Fruit fly (Drosophila melanogaster): ENCODE measurements around the gene ush.

Gene ush

dm6 chr2L:512028-512427 is 36.0 kb downstream of the ush start (continued):
- TF ChIP-seq CG7987 (GFP tag; optimal IDR thresholded peaks at IDR 0.05): no peak
- TF ChIP-seq CG1647 (GFP tag; optimal IDR thresholded peaks at IDR 0.05): no peak
- TF ChIP-seq YL-1 (GFP tag; optimal IDR thresholded peaks at IDR 0.05): no peak
- peak; percentile 75 for TF ChIP-seq row (GFP tag; IDR thresholded peaks at IDR 0.05)
- TF ChIP-seq Ptx1 (GFP tag; IDR thresholded peaks at IDR 0.05): peak; percentile 83
- no peak for TF ChIP-seq run (tag; optimal IDR thresholded peaks at IDR 0.05)
- no peak for TF ChIP-seq CG9797 (GFP tag; optimal IDR thresholded peaks at IDR 0.05)
- TF ChIP-seq so (GFP tag; IDR thresholded peaks at IDR 0.05): peak; percentile 54; the same call in 1 of the 3 replicates
- TF ChIP-seq CG2120 (GFP tag; optimal IDR thresholded peaks at IDR 0.05): peak; percentile 63
- no peak for TF ChIP-seq Dll (GFP tag; IDR thresholded peaks at IDR 0.05; ENCODE audit: partially characterized antibody)
- peak; percentile 36 for TF ChIP-seq CG10147 (GFP tag; optimal IDR thresholded peaks at IDR 0.05)
- TF ChIP-seq CG10267 (tag; optimal IDR thresholded peaks at IDR 0.05): no peak
- TF ChIP-seq tin (GFP tag; optimal IDR thresholded peaks at IDR 0.05): peak; percentile 20
- TF ChIP-seq H15 (GFP tag; IDR thresholded peaks at IDR 0.05): peak; percentile 44; the same call in 1 of the 3 replicates
- TF ChIP-seq Opbp (GFP tag; IDR thresholded peaks at IDR 0.05; ENCODE audit: partially characterized antibody): no peak
- peak; percentile 53 for TF ChIP-seq CG12659 (GFP tag; optimal IDR thresholded peaks at IDR 0.05)
- peak; percentile 71 for TF ChIP-seq ATbp (GFP tag; optimal IDR thresholded peaks at IDR 0.05)
- no peak for TF ChIP-seq CG18011 (GFP tag; optimal IDR thresholded peaks at IDR 0.05)
- TF ChIP-seq chinmo (GFP tag; IDR thresholded peaks at IDR 0.05; ENCODE audit: partially characterized antibody): no peak
- TF ChIP-seq Dad (GFP tag; optimal IDR thresholded peaks at IDR 0.05): no peak
- peak; percentile 76 for TF ChIP-seq ranshi (GFP tag; IDR thresholded peaks at IDR 0.05)
- TF ChIP-seq CG11398 (GFP tag; optimal IDR thresholded peaks at IDR 0.05): no peak
- TF ChIP-seq kni (GFP tag; optimal IDR thresholded peaks at IDR 0.05): no peak
- TF ChIP-seq Bgb (GFP tag; IDR thresholded peaks at IDR 0.05; ENCODE audit: partially characterized antibody): no peak
- no peak for TF ChIP-seq HLH54F (GFP tag; optimal IDR thresholded peaks at IDR 0.05)
- 0 out of 2 replicates have a peak, but pooled peaks have one; percentile 20 for TF ChIP-seq CG32767 (GFP tag; IDR thresholded peaks at IDR 0.05)
- no peak for TF ChIP-seq CG13894 (tag; optimal IDR thresholded peaks at IDR 0.05)
- TF ChIP-seq CG7928 (GFP tag; optimal IDR thresholded peaks at IDR 0.05): no peak
- TF ChIP-seq CG12391 (tag; optimal IDR thresholded peaks at IDR 0.05): peak; percentile 74
- TF ChIP-seq CG14965 (GFP tag; optimal IDR thresholded peaks at IDR 0.05; ENCODE audit: borderline replicate concordance): no peak
- TF ChIP-seq Trl (optimal IDR thresholded peaks at IDR 0.05): no peak
- no peak for TF ChIP-seq Trl (GFP tag; optimal IDR thresholded peaks at IDR 0.05)
- TF ChIP-seq grn (GFP tag; optimal IDR thresholded peaks at IDR 0.05): no peak
- TF ChIP-seq CG1233 (GFP tag; optimal IDR thresholded peaks at IDR 0.05): no peak
- TF ChIP-seq CG12104 (GFP tag; optimal IDR thresholded peaks at IDR 0.05): peak; percentile 31
- no peak for TF ChIP-seq CG2116 (GFP tag; optimal IDR thresholded peaks at IDR 0.05)
- TF ChIP-seq CG8478 (optimal IDR thresholded peaks at IDR 0.05): no peak
- TF ChIP-seq Poxn (GFP tag; IDR thresholded peaks at IDR 0.05): no peak
- peak; percentile 30 for TF ChIP-seq mam (GFP tag; optimal IDR thresholded peaks at IDR 0.05)
- TF ChIP-seq CG6254 (GFP tag; optimal IDR thresholded peaks at IDR 0.05): no peak
- TF ChIP-seq Dek (tag; optimal IDR thresholded peaks at IDR 0.05): peak; percentile 55
- no peak for TF ChIP-seq GATAe (GFP tag; conservative IDR thresholded peaks at IDR 0.05)
- no peak for TF ChIP-seq Deaf1 (tag; optimal IDR thresholded peaks at IDR 0.05)
- peak; percentile 8 for TF ChIP-seq ems (GFP tag; optimal IDR thresholded peaks at IDR 0.05)
- peak; percentile 77 for TF ChIP-seq zfh1 (GFP tag; IDR thresholded peaks at IDR 0.05)
- no peak for TF ChIP-seq Vsx1 (GFP tag; optimal IDR thresholded peaks at IDR 0.05)
- peak; percentile 32 for TF ChIP-seq lab (GFP tag; optimal IDR thresholded peaks at IDR 0.05)
- TF ChIP-seq h (optimal IDR thresholded peaks at IDR 0.05): no peak
- TF ChIP-seq salm (tag; optimal IDR thresholded peaks at IDR 0.05): peak; percentile 21
- peak; percentile 54 for TF ChIP-seq ssp (GFP tag; IDR thresholded peaks at IDR 0.05)
- TF ChIP-seq zfh2 (GFP tag; optimal IDR thresholded peaks at IDR 0.05): no peak
- no peak for TF ChIP-seq CG34376 (GFP tag; optimal IDR thresholded peaks at IDR 0.05)

All from whole organism, embryonic.